Worm (Caenorhabditis elegans): Measurements from ENCODE around the gene csq-1.

DNA sequence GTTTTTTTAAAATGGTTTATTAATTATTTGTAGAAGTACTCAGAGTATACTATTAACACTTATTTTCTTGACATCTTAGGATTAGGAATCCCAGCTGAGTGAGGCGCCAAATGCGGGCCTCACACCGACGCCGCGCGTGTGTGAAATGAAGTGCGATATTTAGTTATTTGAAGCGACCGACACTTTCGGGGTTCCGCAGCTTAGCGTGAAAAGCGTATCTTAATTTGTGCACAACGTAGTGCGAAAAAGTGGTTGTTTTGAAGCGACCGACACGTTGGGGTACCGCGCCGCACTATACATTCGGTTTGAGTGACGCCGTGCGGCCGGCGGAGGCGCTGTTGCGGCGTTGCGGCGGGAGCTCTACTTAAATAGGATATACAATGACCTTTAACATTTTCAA is 20.3 kb downstream of the csq-1 start:
- TF ChIP-seq ZK185.1 (tag; optimal IDR thresholded peaks at IDR 0.05; ENCODE audit: poor library complexity, severe bottlenecking) = no peak
- no peak for TF ChIP-seq mxl-1 (tag; optimal IDR thresholded peaks at IDR 0.05)
- TF ChIP-seq nhr-80 (tag; optimal IDR thresholded peaks at IDR 0.05) = no peak
- TF ChIP-seq attf-6 (GFP tag; IDR thresholded peaks at IDR 0.05) = no peak
- no peak for TF ChIP-seq unc-62 (GFP tag; optimal IDR thresholded peaks at IDR 0.05)
- no peak for TF ChIP-seq B0336.3 (GFP tag; IDR thresholded peaks at IDR 0.05)
- TF ChIP-seq mel-28 (tag; optimal IDR thresholded peaks at IDR 0.05; ENCODE audit: borderline replicate concordance) = no peak
- TF ChIP-seq lin-54 (GFP tag; optimal IDR thresholded peaks at IDR 0.05) = no peak
- no peak for TF ChIP-seq Y53F4B.3 (GFP tag; IDR thresholded peaks at IDR 0.05)

All from whole organism, young adult.